Fruit fly (Drosophila melanogaster) whole organism, embryonic: Measurements from ENCODE around the gene CG14961.
A peak's percentile ranks its signal among the peaks of the same experiment; 100 is the strongest.

Source experiments
- Awh ChIP-seq: fragments of 200-800 bp; sonication (Bioruptor generic); IDR thresholded peaks from 2 replicates; pipeline ENCODE4, ENCODE4 v1.3.6; 2022; ENCODE audit warnings: missing biosample characterization, missing genetic modification characterization
- CG11504 ChIP-seq: fragments of 200-800 bp; sonication (Bioruptor generic); optimal IDR thresholded peaks from 3 replicates; lab custom pipeline; 2019; ENCODE audit warnings: missing biosample characterization, mild to moderate bottlenecking, missing genetic modification characterization, moderate library complexity
- CG11695 ChIP-seq: fragments of 200-800 bp; sonication (Bioruptor generic); IDR thresholded peaks from 3 replicates; pipeline ENCODE4 v1.3.6; 2022; ENCODE audit warnings: missing biosample characterization, missing genetic modification characterization
- CG12391 ChIP-seq: fragments of 200-800 bp; sonication (Bioruptor generic); optimal IDR thresholded peaks from 3 replicates; lab custom pipeline; 2018; ENCODE audit warnings: missing biosample characterization, mild to moderate bottlenecking, missing genetic modification characterization, moderate library complexity
- CG14050 ChIP-seq: fragments of 200-800 bp; sonication (Bioruptor generic); IDR thresholded peaks from 3 replicates; pipeline ENCODE4 v1.3.6; 2022; ENCODE audit warnings: missing biosample characterization, missing genetic modification characterization
- CG14965 ChIP-seq: fragments of 200-800 bp; sonication (Bioruptor generic); optimal IDR thresholded peaks from 2 replicates; lab custom pipeline; 2016; ENCODE audit warnings: missing biosample characterization, missing genetic modification characterization, borderline replicate concordance
- CG1602 ChIP-seq: fragments of 200-800 bp; sonication (Bioruptor generic); optimal IDR thresholded peaks from 3 replicates; lab custom pipeline; 2016; ENCODE audit warnings: missing biosample characterization, missing genetic modification characterization
- CG17328 ChIP-seq: fragments of 200-800 bp; sonication (Bioruptor generic); IDR thresholded peaks from 2 replicates; pipeline ENCODE4 v1.3.6; 2022; ENCODE audit warnings: missing biosample characterization, missing genetic modification characterization
- CG2116 ChIP-seq: fragments of 200-800 bp; sonication (Bioruptor generic); optimal IDR thresholded peaks from 3 replicates; lab custom pipeline; 2018; ENCODE audit warnings: missing biosample characterization, mild to moderate bottlenecking, missing genetic modification characterization
- CG2199 ChIP-seq: fragments of 200-800 bp; sonication (Bioruptor generic); IDR thresholded peaks from 3 replicates; pipeline ENCODE4 v1.3.6; 2022; ENCODE audit warnings: missing biosample characterization, missing genetic modification characterization
- CG4360 ChIP-seq: fragments of 200-800 bp; sonication (Bioruptor generic); IDR thresholded peaks from 2 replicates; pipeline ENCODE4 v1.3.6; 2022; ENCODE audit warnings: missing biosample characterization, missing genetic modification characterization
- CG6254 ChIP-seq: fragments of 200-800 bp; sonication (Bioruptor generic); optimal IDR thresholded peaks from 3 replicates; lab custom pipeline; 2017; ENCODE audit warnings: mild to moderate bottlenecking, missing biosample characterization, missing genetic modification reagents, missing genetic modification characterization
- CG6689 ChIP-seq: fragments of 200-800 bp; sonication (Bioruptor generic); IDR thresholded peaks from 2 replicates; pipeline ENCODE4 v1.3.6; 2022; ENCODE audit warnings: missing biosample characterization, missing genetic modification characterization
- CG6765 ChIP-seq: fragments of 200-800 bp; sonication (Bioruptor generic); optimal IDR thresholded peaks from 3 replicates; lab custom pipeline; 2017; ENCODE audit warnings: missing biosample characterization, mild to moderate bottlenecking, missing genetic modification characterization
- CG7271 ChIP-seq: fragments of 200-800 bp; sonication (Bioruptor generic); optimal IDR thresholded peaks from 2 replicates; lab custom pipeline; 2018; ENCODE audit warnings: missing biosample characterization, mild to moderate bottlenecking, missing genetic modification characterization, moderate library complexity
- CG8924 ChIP-seq: fragments of 200-800 bp; optimal IDR thresholded peaks from 3 replicates; lab custom pipeline; 2019; ENCODE audit warnings: missing biosample characterization, mild to moderate bottlenecking, missing genetic modification characterization, moderate library complexity
- D ChIP-seq, 2 experiments: fragments of 200-800 bp in 1 of 2; fragments of >200 bp in 1 of 2; sonication (Bioruptor generic) in 1 of 2; optimal IDR thresholded peaks; 2 replicates in 1 of 2; 3 replicates in 1 of 2; lab custom pipeline; 2017; ENCODE audit warnings: mild to moderate bottlenecking in 1 of 2, missing biosample characterization in 1 of 2, missing genetic modification characterization in 1 of 2, missing genetic modification reagents in 1 of 2
- Dad ChIP-seq: fragments of 200-800 bp; sonication (Bioruptor generic); optimal IDR thresholded peaks from 3 replicates; lab custom pipeline; 2016; ENCODE audit warnings: missing biosample characterization, missing genetic modification characterization
- Dek ChIP-seq: fragments of 200-800 bp; sonication (Bioruptor generic); optimal IDR thresholded peaks from 3 replicates; lab custom pipeline; 2019; ENCODE audit warnings: missing biosample characterization, mild to moderate bottlenecking, missing genetic modification characterization, moderate library complexity
- Dll ChIP-seq: fragments of 200-800 bp; sonication (Bioruptor generic); IDR thresholded peaks from 4 replicates; pipeline ENCODE4 v1.3.6; 2022; ENCODE audit warnings: missing biosample characterization, missing genetic modification characterization; ENCODE audit not compliant: partially characterized antibody
- Elba2 ChIP-seq: fragments of 200-800 bp; sonication (Bioruptor generic); optimal IDR thresholded peaks from 3 replicates; lab custom pipeline; 2016; ENCODE audit warnings: missing biosample characterization, missing genetic modification characterization
- Fer2 ChIP-seq: fragments of 200-800 bp; sonication (Bioruptor generic); optimal IDR thresholded peaks from 2 replicates; lab custom pipeline; 2018; ENCODE audit warnings: missing biosample characterization, mild to moderate bottlenecking, missing genetic modification characterization, moderate library complexity
- Hand ChIP-seq: fragments of 200-800 bp; sonication (Bioruptor generic); optimal IDR thresholded peaks from 2 replicates; lab custom pipeline; 2017; ENCODE audit warnings: mild to moderate bottlenecking, missing biosample characterization, missing genetic modification reagents, missing genetic modification characterization
- Lim3 ChIP-seq: fragments of 200-800 bp; sonication (Bioruptor generic); IDR thresholded peaks from 2 replicates; pipeline ENCODE4 v1.3.6; 2022; ENCODE audit warnings: missing biosample characterization, missing genetic modification characterization
- NFAT ChIP-seq: fragments of 200-800 bp; sonication (Bioruptor generic); IDR thresholded peaks from 2 replicates; pipeline ENCODE4 v1.3.6; 2022; ENCODE audit warnings: missing biosample characterization, missing genetic modification characterization
- Sox102F ChIP-seq: fragments of 200-800 bp; sonication (Bioruptor generic); optimal IDR thresholded peaks from 2 replicates; lab custom pipeline; 2018; ENCODE audit warnings: missing biosample characterization, mild to moderate bottlenecking, missing genetic modification characterization, moderate library complexity
- ara ChIP-seq: fragments of 200-800 bp; sonication (Bioruptor generic); IDR thresholded peaks from 2 replicates; pipeline ENCODE4 v1.3.6; 2022; ENCODE audit warnings: missing biosample characterization, missing genetic modification characterization
- bigmax ChIP-seq: fragments of 200-800 bp; sonication (Bioruptor generic); optimal IDR thresholded peaks from 2 replicates; lab custom pipeline; 2018; ENCODE audit warnings: missing biosample characterization, mild to moderate bottlenecking, missing genetic modification characterization
- cas ChIP-seq: fragments of 200-800 bp; sonication (Bioruptor generic); IDR thresholded peaks from 2 replicates; pipeline ENCODE4 v1.3.6; 2022; ENCODE audit warnings: missing biosample characterization, missing genetic modification characterization
- dan ChIP-seq: fragments of 200-800 bp; sonication (Bioruptor generic); IDR thresholded peaks from 2 replicates; pipeline ENCODE4 v1.3.6; 2022; ENCODE audit warnings: missing biosample characterization, missing genetic modification characterization
- dmrt99B ChIP-seq: fragments of 200-800 bp; sonication (Bioruptor generic); optimal IDR thresholded peaks from 2 replicates; lab custom pipeline; 2018; ENCODE audit warnings: missing biosample characterization, mild to moderate bottlenecking, missing genetic modification characterization, moderate library complexity
- emc ChIP-seq: fragments of 200-800 bp; sonication (Bioruptor generic); optimal IDR thresholded peaks from 2 replicates; lab custom pipeline; 2016; ENCODE audit warnings: missing biosample characterization, missing genetic modification characterization
- en ChIP-seq: fragments of 200-800 bp; sonication (Bioruptor generic); optimal IDR thresholded peaks from 2 replicates; lab custom pipeline; 2016; ENCODE audit warnings: missing biosample characterization, missing genetic modification characterization
- hth ChIP-seq: fragments of >200 bp; optimal IDR thresholded peaks from 2 replicates; lab custom pipeline; 2017; ENCODE audit warnings: inconsistent platforms
- jing ChIP-seq: fragments of 200-800 bp; sonication (Bioruptor generic); optimal IDR thresholded peaks from 2 replicates; lab custom pipeline; 2018; ENCODE audit warnings: missing biosample characterization, mild to moderate bottlenecking, missing genetic modification characterization
- jumu ChIP-seq: fragments of 200-800 bp; sonication (Bioruptor generic); optimal IDR thresholded peaks from 3 replicates; lab custom pipeline; 2016; ENCODE audit warnings: missing biosample characterization, missing genetic modification characterization
- lola ChIP-seq, 3 experiments: fragments of >200 bp in 2 of 3; fragments of 200-800 bp in 1 of 3; sonication (Bioruptor generic) in 1 of 3; optimal IDR thresholded peaks; 2 replicates each; lab custom pipeline; 2017 to 2019; ENCODE audit warnings: missing biosample characterization in 3 of 3, missing genetic modification characterization in 3 of 3, mild to moderate bottlenecking in 1 of 3, moderate library complexity in 1 of 3
- nmo ChIP-seq: fragments of 200-800 bp; sonication (Bioruptor generic); optimal IDR thresholded peaks from 2 replicates; lab custom pipeline; 2018; ENCODE audit warnings: missing biosample characterization, mild to moderate bottlenecking, missing genetic modification characterization, moderate library complexity
- nom ChIP-seq: fragments of 200-800 bp; sonication (Bioruptor generic); optimal IDR thresholded peaks from 2 replicates; lab custom pipeline; 2017; ENCODE audit warnings: missing biosample characterization, missing genetic modification characterization, mild to moderate bottlenecking, moderate library complexity, missing genetic modification reagents
- oc ChIP-seq: fragments of 200-800 bp; sonication (Bioruptor generic); optimal IDR thresholded peaks from 2 replicates; lab custom pipeline; 2018; ENCODE audit warnings: missing biosample characterization, mild to moderate bottlenecking, missing genetic modification characterization, moderate library complexity
- otp ChIP-seq: fragments of 200-800 bp; sonication (Bioruptor generic); IDR thresholded peaks from 3 replicates; pipeline ENCODE4, ENCODE4 v1.3.6; 2022; ENCODE audit warnings: missing biosample characterization, missing genetic modification characterization
- p53 ChIP-seq: fragments of 200-800 bp; sonication (Bioruptor generic); optimal IDR thresholded peaks from 2 replicates; lab custom pipeline; 2016; ENCODE audit warnings: missing biosample characterization, missing genetic modification characterization
- phol ChIP-seq: fragments of 200-800 bp; sonication (Bioruptor generic); optimal IDR thresholded peaks from 3 replicates; lab custom pipeline; 2018; ENCODE audit warnings: missing biosample characterization, mild to moderate bottlenecking, missing genetic modification characterization, moderate library complexity
- sisA ChIP-seq: fragments of 200-800 bp; sonication (Bioruptor generic); IDR thresholded peaks from 2 replicates; pipeline ENCODE4 v1.3.6; 2022; ENCODE audit warnings: missing biosample characterization, missing genetic modification characterization
- tgo ChIP-seq: fragments of 200-800 bp; sonication (Bioruptor generic); IDR thresholded peaks from 3 replicates; pipeline ENCODE4 v1.3.6; 2022; ENCODE audit warnings: missing biosample characterization, missing genetic modification characterization
- trem ChIP-seq: fragments of 200-800 bp; optimal IDR thresholded peaks from 3 replicates; lab custom pipeline; 2019; ENCODE audit warnings: missing biosample characterization, mild to moderate bottlenecking, missing genetic modification characterization, moderate library complexity
- twi ChIP-seq: fragments of 200-800 bp; optimal IDR thresholded peaks from 2 replicates; lab custom pipeline; 2019; ENCODE audit warnings: missing biosample characterization, mild to moderate bottlenecking, missing genetic modification characterization, moderate library complexity
- vnd ChIP-seq: fragments of 200-800 bp; sonication (Bioruptor generic); IDR thresholded peaks from 3 replicates; pipeline ENCODE4 v1.3.6; 2022; ENCODE audit warnings: missing biosample characterization, missing genetic modification characterization; ENCODE audit not compliant: partially characterized antibody
- wek ChIP-seq: fragments of 200-800 bp; sonication (Bioruptor generic); optimal IDR thresholded peaks from 3 replicates; lab custom pipeline; 2018; ENCODE audit warnings: missing biosample characterization, mild to moderate bottlenecking, missing genetic modification characterization, moderate library complexity

CG14961 gene

DNA sequence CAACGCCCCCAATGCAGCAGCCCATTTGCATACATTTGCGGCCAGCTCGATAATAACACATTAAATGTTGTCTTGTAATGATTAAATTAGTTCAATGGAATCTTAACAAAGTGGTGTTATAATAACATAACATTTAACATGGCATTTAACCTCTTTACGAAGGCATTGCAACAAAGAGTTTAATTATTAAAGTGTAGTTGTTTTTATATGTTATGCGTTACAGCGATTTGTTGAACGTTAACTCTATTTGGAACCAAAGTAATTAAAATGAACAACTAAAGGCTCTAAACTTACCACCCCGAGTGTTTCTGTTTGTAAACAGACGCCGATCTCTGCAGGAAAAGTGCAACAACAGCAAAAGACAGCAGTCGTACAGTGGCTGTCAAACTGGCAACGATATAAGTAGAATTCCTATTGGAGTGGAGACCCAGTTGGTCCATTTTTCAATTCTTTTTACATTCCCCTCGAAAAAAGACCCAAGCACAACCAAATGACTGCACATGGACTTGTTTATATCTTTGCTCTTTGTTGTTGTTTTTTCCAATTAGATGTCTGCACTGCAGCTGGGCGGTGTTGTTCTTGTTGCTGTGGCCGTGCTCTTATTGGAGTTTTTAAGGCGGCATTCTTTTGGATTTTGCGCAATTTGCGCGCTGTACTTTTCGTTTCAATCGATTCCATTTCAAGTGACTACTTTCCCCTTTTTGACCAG is 9.2 kb downstream of the CG14961 start (continued):
- TF ChIP-seq bigmax (GFP tag; lab: Kevin White, UChicago): no peak
- no peak for TF ChIP-seq jing
- TF ChIP-seq sisA (GFP tag; lab: Robert Waterston, UW): no peak
- TF ChIP-seq CG1602 (GFP tag; lab: Kevin White, UChicago): no peak
- peak in 1 of 3 experiments; percentile 13 for TF ChIP-seq lola (GFP tag; optimal IDR thresholded peaks at IDR 0.05; lab: Kevin White, UChicago)
- no peak for TF ChIP-seq p53 (GFP tag; lab: Kevin White, UChicago)
- no peak for TF ChIP-seq CG17328 (GFP tag; lab: Robert Waterston, UW)
- TF ChIP-seq hth (lab: Kevin White, UChicago): no peak
- TF ChIP-seq phol (tag; lab: Kevin White, UChicago): peak; percentile 33
- TF ChIP-seq CG6254 (GFP tag; lab: Kevin White, UChicago): peak; percentile 27
- TF ChIP-seq Awh (GFP tag; lab: Robert Waterston, UW): no peak
- no peak for TF ChIP-seq CG14965
- no peak for TF ChIP-seq dmrt99B (tag; lab: Kevin White, UChicago)
- no peak for TF ChIP-seq Lim3 (GFP tag; lab: Robert Waterston, UW)
- no peak for TF ChIP-seq NFAT (GFP tag; lab: Robert Waterston, UW)
- no peak for TF ChIP-seq CG11695 (GFP tag; lab: Robert Waterston, UW)
- TF ChIP-seq trem (tag; lab: Kevin White, UChicago): no peak
- TF ChIP-seq CG2116 (GFP tag; lab: Kevin White, UChicago): no peak
- no peak for TF ChIP-seq CG7271 (tag; lab: Kevin White, UChicago)
- TF ChIP-seq Sox102F (GFP tag; lab: Kevin White, UChicago): peak; percentile 9
- no peak for TF ChIP-seq D (optimal IDR thresholded peaks at IDR 0.05; lab: Kevin White, UChicago)
- TF ChIP-seq D (GFP tag; optimal IDR thresholded peaks at IDR 0.05; lab: Kevin White, UChicago): peak; percentile 17
- no peak for TF ChIP-seq ara (GFP tag; lab: Robert Waterston, UW)
- TF ChIP-seq nmo (GFP tag; lab: Kevin White, UChicago): peak; percentile 38
- TF ChIP-seq CG6765 (GFP tag; lab: Kevin White, UChicago): no peak
- TF ChIP-seq CG14050: no peak
- no peak for TF ChIP-seq vnd (GFP tag; lab: Robert Waterston, UW)
- TF ChIP-seq CG4360: peak; percentile 92
- TF ChIP-seq Hand (GFP tag; lab: Kevin White, UChicago): no peak
- no peak for TF ChIP-seq oc (tag; lab: Kevin White, UChicago)
- TF ChIP-seq CG6689 (GFP tag; lab: Robert Waterston, UW): 0 out of 2 replicates have a peak, but pooled peaks have one; percentile 18
- no peak for TF ChIP-seq CG8924 (tag; lab: Kevin White, UChicago)
- no peak for TF ChIP-seq otp (GFP tag; lab: Robert Waterston, UW)
- TF ChIP-seq jumu (GFP tag; lab: Kevin White, UChicago): no peak
- no peak for TF ChIP-seq Dll (GFP tag; lab: Robert Waterston, UW)
- no peak for TF ChIP-seq emc (GFP tag; lab: Kevin White, UChicago)
- TF ChIP-seq CG11504 (tag; lab: Kevin White, UChicago): no peak
- TF ChIP-seq cas (GFP tag; lab: Robert Waterston, UW): no peak
- 0 out of 3 replicates have a peak, but pooled peaks have one; percentile 41 for TF ChIP-seq CG2199 (GFP tag; lab: Robert Waterston, UW)
- TF ChIP-seq wek (GFP tag; lab: Kevin White, UChicago): no peak
- no peak for TF ChIP-seq Dek
- TF ChIP-seq twi: no peak
- TF ChIP-seq CG12391 (tag; lab: Kevin White, UChicago): no peak
- TF ChIP-seq tgo (GFP tag; lab: Robert Waterston, UW): no peak
- TF ChIP-seq Dad (GFP tag; lab: Kevin White, UChicago): no peak
- TF ChIP-seq Elba2 (GFP tag; lab: Kevin White, UChicago): peak; percentile 91
- peak; percentile 16 for TF ChIP-seq nom (GFP tag; lab: Kevin White, UChicago)
- no peak for TF ChIP-seq Fer2 (tag; lab: Kevin White, UChicago)
- no peak for TF ChIP-seq en
- no peak for TF ChIP-seq dan (GFP tag; lab: Robert Waterston, UW)
